Fruit fly (Drosophila melanogaster): ENCODE results near the gene Mnr.
A peak's percentile ranks its signal among the peaks of the same experiment; 100 is the strongest.

The Mnr gene

DNA sequence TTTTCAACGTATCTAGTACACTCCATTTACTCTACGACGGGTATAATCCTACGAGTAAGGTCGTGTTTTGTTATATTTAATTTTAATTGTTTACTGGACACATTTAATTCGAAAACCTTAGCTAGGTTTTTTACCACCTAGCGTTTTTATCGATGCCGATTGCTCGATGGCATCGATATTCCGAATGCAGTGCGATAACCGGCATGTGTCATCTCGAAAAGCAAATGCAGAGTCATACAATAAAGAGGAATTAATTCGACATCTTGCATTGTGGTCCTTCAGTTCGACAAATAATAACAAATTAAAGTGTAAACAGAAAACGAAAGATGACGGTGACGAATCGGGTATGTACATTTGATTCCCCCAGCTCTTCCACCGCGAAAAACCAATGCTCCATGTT is 34.9 kb upstream of the Mnr start, which contains the start of gene Rpt6 (continued):
- TF ChIP-seq Stat92E (GFP tag; optimal IDR thresholded peaks at IDR 0.05) (peak in 1 of 3 experiments; percentile 15), CG16813 (GFP tag; IDR thresholded peaks at IDR 0.05; ENCODE audit: partially characterized antibody) (peak; percentile 69), dimm (GFP tag; IDR thresholded peaks at IDR 0.05) (no peak), chinmo (GFP tag; IDR thresholded peaks at IDR 0.05; ENCODE audit: partially characterized antibody) (0 out of 4 replicates have a peak, but pooled peaks have one; percentile 65), salm (tag; optimal IDR thresholded peaks at IDR 0.05) (no peak), psq (GFP tag; optimal IDR thresholded peaks at IDR 0.05) (no peak), wdn (GFP tag; IDR thresholded peaks at IDR 0.05) (no peak), lab (GFP tag; optimal IDR thresholded peaks at IDR 0.05) (no peak), E2f2 (GFP tag; IDR thresholded peaks at IDR 0.05) (peak; percentile 69), pzg (GFP tag; optimal IDR thresholded peaks at IDR 0.05) (peak; percentile 80), kay (GFP tag; optimal IDR thresholded peaks at IDR 0.05) (peak; percentile 12), CG8281 (tag; optimal IDR thresholded peaks at IDR 0.05) (no peak), B-H2 (GFP tag; optimal IDR thresholded peaks at IDR 0.05) (peak; percentile 18), tx (GFP tag; optimal IDR thresholded peaks at IDR 0.05) (no peak), CG12744 (GFP tag; optimal IDR thresholded peaks at IDR 0.05) (no peak), lilli (GFP tag; optimal IDR thresholded peaks at IDR 0.05) (peak; percentile 11), CG1602 (GFP tag; optimal IDR thresholded peaks at IDR 0.05) (no peak), Pdp1 (GFP tag; optimal IDR thresholded peaks at IDR 0.05) (peak in 1 of 2 experiments; percentile 31), Sry-β (GFP tag; optimal IDR thresholded peaks at IDR 0.05) (peak; percentile 66), BEAF-32 (GFP tag; optimal IDR thresholded peaks at IDR 0.05) (peak; percentile 79), CG3163 (GFP tag; optimal IDR thresholded peaks at IDR 0.05) (no peak), Dll (GFP tag; IDR thresholded peaks at IDR 0.05; ENCODE audit: partially characterized antibody) (peak; percentile 74), CG7357 (GFP tag; IDR thresholded peaks at IDR 0.05) (no peak), lbe (GFP tag; optimal IDR thresholded peaks at IDR 0.05) (peak; percentile 2), gt (GFP tag; IDR thresholded peaks at IDR 0.05) (no peak), CG10267 (tag; optimal IDR thresholded peaks at IDR 0.05) (peak; percentile 27), CG2712 (tag; optimal IDR thresholded peaks at IDR 0.05) (peak; percentile 26), MESR4 (GFP tag; optimal IDR thresholded peaks at IDR 0.05) (peak; percentile 84), CG4617 (GFP tag; optimal IDR thresholded peaks at IDR 0.05; ENCODE audit: borderline replicate concordance) (peak; percentile 36), CG4328 (GFP tag; optimal IDR thresholded peaks at IDR 0.05) (no peak), Eip74EF (GFP tag; optimal IDR thresholded peaks at IDR 0.05) (no peak), pita (GFP tag; optimal IDR thresholded peaks at IDR 0.05) (peak; percentile 43), Poxn (GFP tag; IDR thresholded peaks at IDR 0.05) (no peak), D19A (tag; optimal IDR thresholded peaks at IDR 0.05) (peak; percentile 1), CG11504 (tag; optimal IDR thresholded peaks at IDR 0.05) (no peak), otp (GFP tag; IDR thresholded peaks at IDR 0.05) (no peak), CG1647 (GFP tag; optimal IDR thresholded peaks at IDR 0.05) (no peak), Tbp (GFP tag; optimal IDR thresholded peaks at IDR 0.05) (no peak), CG14860 (GFP tag; IDR thresholded peaks at IDR 0.05; ENCODE audit: partially characterized antibody) (peak; percentile 60; the same call in 2 of the 3 replicates), Ets97D (GFP tag; optimal IDR thresholded peaks at IDR 0.05) (peak; percentile 39), p53 (GFP tag; optimal IDR thresholded peaks at IDR 0.05) (no peak), CTCF (GFP tag; optimal IDR thresholded peaks at IDR 0.05) (peak; percentile 46), cwo (GFP tag; optimal IDR thresholded peaks at IDR 0.05) (no peak), ssp (GFP tag; IDR thresholded peaks at IDR 0.05) (no peak), CG4730 (GFP tag; IDR thresholded peaks at IDR 0.05) (no peak), CG1024 (GFP tag; IDR thresholded peaks at IDR 0.05) (no peak), hbn (GFP tag; IDR thresholded peaks at IDR 0.05; ENCODE audit: partially characterized antibody) (peak; percentile 47; the same call in 1 of the 2 replicates), CG34224 (GFP tag; IDR thresholded peaks at IDR 0.05; ENCODE audit: partially characterized antibody) (peak; percentile 60), CG33213 (GFP tag; optimal IDR thresholded peaks at IDR 0.05) (peak; percentile 20), Myb (GFP tag; optimal IDR thresholded peaks at IDR 0.05) (peak; percentile 75)

All from whole organism, embryonic.